1 fruit fly cellular context compared by ENCODE assay signal in the genomic region with DNA sequence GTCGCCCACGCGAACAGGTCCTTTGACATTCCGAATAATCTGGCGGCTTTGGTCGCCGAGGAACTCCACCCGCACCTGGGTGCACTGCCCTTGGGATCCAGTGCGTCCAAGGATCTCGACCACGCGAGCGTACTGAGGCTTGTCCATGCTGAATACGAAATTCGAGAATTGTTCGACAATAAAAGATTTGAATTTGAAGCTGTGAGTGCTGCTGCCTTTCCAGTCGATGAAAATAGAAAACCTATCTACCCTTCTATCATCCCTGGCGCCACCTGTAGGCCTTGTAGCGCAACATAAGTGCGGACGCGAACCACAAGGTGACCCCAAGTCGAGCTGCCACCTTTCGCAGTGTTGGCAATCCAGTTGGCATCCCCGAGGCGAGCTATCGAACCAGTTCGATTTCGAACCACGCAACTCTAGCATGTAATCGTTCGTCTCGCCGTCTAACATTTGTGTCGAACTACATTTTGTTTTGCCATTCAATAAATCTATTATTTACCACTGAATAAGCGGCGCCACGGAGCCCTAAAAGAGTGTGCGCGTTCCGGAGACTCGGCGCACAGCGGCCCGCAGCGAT.
A peak's percentile ranks its signal among the peaks of the same experiment; 100 is the strongest.
TF ChIP-seq lines count a peak whose summit lies in the region.

Gene RpS28a (minus strand): TSS at position 197 of the 577 bp plus-strand sequence.
Gene Axn (plus strand): TSS at position 391 of the 577 bp plus-strand sequence.

TF ChIP-seq in whole organism, embryonic, 481 proteins besides CTCF, POLR2A, EP300 and RAD21 (continued from another document and continues in another):
- TF ChIP-seq CG2116 (GFP tag; optimal IDR thresholded peaks at IDR 0.05; lab: Kevin White, UChicago) (peak; percentile 97), Sox102F (GFP tag; optimal IDR thresholded peaks at IDR 0.05; lab: Kevin White, UChicago) (no peak), ash1 (GFP tag; optimal IDR thresholded peaks at IDR 0.05; lab: Kevin White, UChicago) (no peak), ara (GFP tag; IDR thresholded peaks at IDR 0.05; lab: Robert Waterston, UW) (no peak), CG4820 (GFP tag; optimal IDR thresholded peaks at IDR 0.05; lab: Kevin White, UChicago) (no peak), CG3995 (GFP tag; optimal IDR thresholded peaks at IDR 0.05; lab: Kevin White, UChicago) (no peak), CG8290 (GFP tag; optimal IDR thresholded peaks at IDR 0.05; lab: Kevin White, UChicago) (peak; percentile 18), CG8290 (tag; optimal IDR thresholded peaks at IDR 0.05; lab: Kevin White, UChicago) (no peak), otp (GFP tag; IDR thresholded peaks at IDR 0.05; lab: Robert Waterston, UW) (no peak), Lhr (GFP tag; optimal IDR thresholded peaks at IDR 0.05; lab: Kevin White, UChicago) (peak; percentile 91), BEAF-32 (GFP tag; optimal IDR thresholded peaks at IDR 0.05; lab: Kevin White, UChicago) (no peak), CG12744 (GFP tag; optimal IDR thresholded peaks at IDR 0.05; lab: Kevin White, UChicago) (no peak), tap (tag; optimal IDR thresholded peaks at IDR 0.05; lab: Kevin White, UChicago) (no peak), pzg (GFP tag; optimal IDR thresholded peaks at IDR 0.05; lab: Kevin White, UChicago) (peak; percentile 98), CG6791 (GFP tag; IDR thresholded peaks at IDR 0.05; lab: Robert Waterston, UW; ENCODE audit: partially characterized antibody) (peak; percentile 4; the same call in 1 of the 3 replicates), CG10431 (GFP tag; optimal IDR thresholded peaks at IDR 0.05; lab: Kevin White, UChicago) (peak; percentile 6), Dfd (GFP tag; optimal IDR thresholded peaks at IDR 0.05; lab: Kevin White, UChicago) (no peak), CG5245 (GFP tag; optimal IDR thresholded peaks at IDR 0.05; lab: Kevin White, UChicago) (no peak), Adf1 (GFP tag; IDR thresholded peaks at IDR 0.05; lab: Robert Waterston, UW) (no peak; the same call in 1 of the 2 replicates), Ssrp (tag; optimal IDR thresholded peaks at IDR 0.05; lab: Kevin White, UChicago) (no peak), CG14860 (GFP tag; IDR thresholded peaks at IDR 0.05; lab: Robert Waterston, UW; ENCODE audit: partially characterized antibody) (no peak; the same call in 2 of the 3 replicates), tin (GFP tag; optimal IDR thresholded peaks at IDR 0.05; lab: Kevin White, UChicago) (peak; percentile 32), ssp (GFP tag; IDR thresholded peaks at IDR 0.05; lab: Robert Waterston, UW) (no peak), CG11247 (GFP tag; IDR thresholded peaks at IDR 0.05; lab: Robert Waterston, UW) (no peak), hkb (optimal IDR thresholded peaks at IDR 0.05; lab: Kevin White, UChicago) (peak; percentile 62), hkb (GFP tag; IDR thresholded peaks at IDR 0.05; lab: Robert Waterston, UW) (no peak), CG1792 (GFP tag; optimal IDR thresholded peaks at IDR 0.05; lab: Kevin White, UChicago) (no peak), dmrt11E (tag; optimal IDR thresholded peaks at IDR 0.05; lab: Kevin White, UChicago) (peak; percentile 0), slou (GFP tag; optimal IDR thresholded peaks at IDR 0.05; lab: Kevin White, UChicago) (no peak), CG2875 (GFP tag; optimal IDR thresholded peaks at IDR 0.05; lab: Kevin White, UChicago) (no peak), vnd (GFP tag; IDR thresholded peaks at IDR 0.05; lab: Robert Waterston, UW; ENCODE audit: partially characterized antibody) (no peak; the same call in 2 of the 3 replicates), YL-1 (GFP tag; optimal IDR thresholded peaks at IDR 0.05; lab: Kevin White, UChicago) (peak; percentile 58), Antp (GFP tag; optimal IDR thresholded peaks at IDR 0.05; lab: Kevin White, UChicago) (no peak), hth (optimal IDR thresholded peaks at IDR 0.05; lab: Kevin White, UChicago) (no peak), Pdp1 (GFP tag; optimal IDR thresholded peaks at IDR 0.05; lab: Kevin White, UChicago) (no peak), Xbp1 (GFP tag; optimal IDR thresholded peaks at IDR 0.05; lab: Kevin White, UChicago) (peak; percentile 43), rib (GFP tag; IDR thresholded peaks at IDR 0.05; lab: Robert Waterston, UW) (no peak), CG6765 (GFP tag; optimal IDR thresholded peaks at IDR 0.05; lab: Kevin White, UChicago) (no peak), ato (GFP tag; IDR thresholded peaks at IDR 0.05; lab: Robert Waterston, UW; ENCODE audit: partially characterized antibody) (peak; percentile 1; the same call in 1 of the 2 replicates), MESR4 (GFP tag; optimal IDR thresholded peaks at IDR 0.05; lab: Kevin White, UChicago) (peak; percentile 94), nerfin-2 (GFP tag; IDR thresholded peaks at IDR 0.05; lab: Robert Waterston, UW; ENCODE audit: partially characterized antibody) (0 out of 2 replicates have a peak, but pooled peaks have one; percentile 7), CG10543 (GFP tag; optimal IDR thresholded peaks at IDR 0.05; lab: Kevin White, UChicago) (no peak), Mes4 (GFP tag; optimal IDR thresholded peaks at IDR 0.05; lab: Kevin White, UChicago) (peak; percentile 27), Dp (GFP tag; optimal IDR thresholded peaks at IDR 0.05; lab: Kevin White, UChicago) (peak; percentile 58), org-1 (GFP tag; optimal IDR thresholded peaks at IDR 0.05; lab: Kevin White, UChicago) (no peak), Lpt (GFP tag; optimal IDR thresholded peaks at IDR 0.05; lab: Kevin White, UChicago) (no peak), crol (GFP tag; IDR thresholded peaks at IDR 0.05; lab: Robert Waterston, UW) (no peak), mirr (GFP tag; optimal IDR thresholded peaks at IDR 0.05; lab: Kevin White, UChicago) (no peak), sisA (GFP tag; IDR thresholded peaks at IDR 0.05; lab: Robert Waterston, UW) (peak; percentile 33; the same call in 1 of the 2 replicates), H15 (GFP tag; IDR thresholded peaks at IDR 0.05; lab: Robert Waterston, UW) (no peak), CG10565 (GFP tag; optimal IDR thresholded peaks at IDR 0.05; lab: Kevin White, UChicago) (no peak), HmgZ (tag; optimal IDR thresholded peaks at IDR 0.05; lab: Kevin White, UChicago) (peak; percentile 31), trem (tag; optimal IDR thresholded peaks at IDR 0.05; lab: Kevin White, UChicago) (peak; percentile 99), NC2α (GFP tag; optimal IDR thresholded peaks at IDR 0.05; lab: Kevin White, UChicago) (no peak), CrebB (tag; optimal IDR thresholded peaks at IDR 0.05; lab: Kevin White, UChicago) (no peak), pita (GFP tag; optimal IDR thresholded peaks at IDR 0.05; lab: Kevin White, UChicago) (peak; percentile 85), cg (GFP tag; optimal IDR thresholded peaks at IDR 0.05; lab: Kevin White, UChicago) (no peak), sob (GFP tag; IDR thresholded peaks at IDR 0.05; lab: Robert Waterston, UW) (no peak; the same call in 1 of the 2 replicates), CG18262 (tag; optimal IDR thresholded peaks at IDR 0.05; lab: Kevin White, UChicago) (no peak), CG17361 (GFP tag; IDR thresholded peaks at IDR 0.05; lab: Robert Waterston, UW) (no peak; the same call in 2 of the 3 replicates), CG4360 (GFP tag; IDR thresholded peaks at IDR 0.05; lab: Robert Waterston, UW) (no peak), cad (GFP tag; optimal IDR thresholded peaks at IDR 0.05; lab: Kevin White, UChicago) (no peak), zen (tag; optimal IDR thresholded peaks at IDR 0.05; lab: Kevin White, UChicago) (no peak), Myb (GFP tag; optimal IDR thresholded peaks at IDR 0.05; lab: Kevin White, UChicago) (peak; percentile 57), gce (GFP tag; IDR thresholded peaks at IDR 0.05; lab: Robert Waterston, UW) (no peak), CG10979 (tag; optimal IDR thresholded peaks at IDR 0.05; lab: Kevin White, UChicago) (peak; percentile 99), tx (GFP tag; optimal IDR thresholded peaks at IDR 0.05; lab: Kevin White, UChicago) (no peak), CG9932 (GFP tag; IDR thresholded peaks at IDR 0.05; lab: Robert Waterston, UW) (peak; percentile 65), Med (GFP tag; lab: Kevin White, UChicago) (peak; percentile 90), CG33213 (GFP tag; optimal IDR thresholded peaks at IDR 0.05; lab: Kevin White, UChicago) (peak; percentile 78), CG17328 (GFP tag; IDR thresholded peaks at IDR 0.05; lab: Robert Waterston, UW) (no peak), hbn (GFP tag; IDR thresholded peaks at IDR 0.05; lab: Robert Waterston, UW; ENCODE audit: partially characterized antibody) (peak; percentile 42; the same call in 1 of the 2 replicates), Fer2 (tag; optimal IDR thresholded peaks at IDR 0.05; lab: Kevin White, UChicago) (no peak), zfh1 (GFP tag; IDR thresholded peaks at IDR 0.05; lab: Robert Waterston, UW) (no peak), CG10147 (GFP tag; optimal IDR thresholded peaks at IDR 0.05; lab: Kevin White, UChicago) (no peak), run (tag; optimal IDR thresholded peaks at IDR 0.05; lab: Kevin White, UChicago) (no peak), Hr78 (GFP tag; optimal IDR thresholded peaks at IDR 0.05; lab: Kevin White, UChicago) (peak in 1 of 2 experiments; percentile 99), ewg (GFP tag; optimal IDR thresholded peaks at IDR 0.05; lab: Kevin White, UChicago) (no peak), corto (GFP tag; optimal IDR thresholded peaks at IDR 0.05; lab: Kevin White, UChicago) (no peak), CG10274 (GFP tag; optimal IDR thresholded peaks at IDR 0.05; lab: Kevin White, UChicago) (no peak), HLH4C (GFP tag; IDR thresholded peaks at IDR 0.05; lab: Robert Waterston, UW; ENCODE audit: partially characterized antibody) (peak; percentile 14; the same call in 1 of the 3 replicates), CG8478 (optimal IDR thresholded peaks at IDR 0.05; lab: Kevin White, UChicago) (peak; percentile 81), Optix (GFP tag; IDR thresholded peaks at IDR 0.05; lab: Robert Waterston, UW) (no peak; the same call in 2 of the 3 replicates), nmo (GFP tag; optimal IDR thresholded peaks at IDR 0.05; lab: Kevin White, UChicago) (peak; percentile 19), bab2 (GFP tag; optimal IDR thresholded peaks at IDR 0.05; lab: Kevin White, UChicago) (peak; percentile 18), CG15601 (tag; optimal IDR thresholded peaks at IDR 0.05; lab: Kevin White, UChicago) (peak; percentile 81), CG7928 (GFP tag; optimal IDR thresholded peaks at IDR 0.05; lab: Kevin White, UChicago) (no peak), dmrt99B (tag; optimal IDR thresholded peaks at IDR 0.05; lab: Kevin White, UChicago) (no peak), slp2 (GFP tag; optimal IDR thresholded peaks at IDR 0.05; lab: Kevin White, UChicago) (no peak), Stat92E (GFP tag; optimal IDR thresholded peaks at IDR 0.05; lab: Kevin White, UChicago) (no peak), CG17568 (GFP tag; optimal IDR thresholded peaks at IDR 0.05; lab: Kevin White, UChicago) (no peak), Eip74EF (GFP tag; optimal IDR thresholded peaks at IDR 0.05; lab: Kevin White, UChicago) (no peak), CG12219 (GFP tag; optimal IDR thresholded peaks at IDR 0.05; lab: Kevin White, UChicago) (no peak), CG14965 (GFP tag; optimal IDR thresholded peaks at IDR 0.05; lab: Kevin White, UChicago; ENCODE audit: borderline replicate concordance) (no peak), E2f2 (GFP tag; IDR thresholded peaks at IDR 0.05; lab: Robert Waterston, UW) (peak; percentile 63), CG4424 (GFP tag; optimal IDR thresholded peaks at IDR 0.05; lab: Kevin White, UChicago) (no peak), Bteb2 (GFP tag; optimal IDR thresholded peaks at IDR 0.05; lab: Kevin White, UChicago) (no peak), Hey (tag; optimal IDR thresholded peaks at IDR 0.05; lab: Kevin White, UChicago) (no peak), dpn (GFP tag; optimal IDR thresholded peaks at IDR 0.05; lab: Kevin White, UChicago) (peak; percentile 37 to 42), CG9876 (GFP tag; optimal IDR thresholded peaks at IDR 0.05; lab: Kevin White, UChicago) (no peak), bigmax (GFP tag; optimal IDR thresholded peaks at IDR 0.05; lab: Kevin White, UChicago) (no peak), Hand (GFP tag; optimal IDR thresholded peaks at IDR 0.05; lab: Kevin White, UChicago) (no peak), Sry-δ (GFP tag; optimal IDR thresholded peaks at IDR 0.05; lab: Kevin White, UChicago) (peak; percentile 76), CG9797 (GFP tag; optimal IDR thresholded peaks at IDR 0.05; lab: Kevin White, UChicago) (peak; percentile 43), Gsc (GFP tag; IDR thresholded peaks at IDR 0.05; lab: Robert Waterston, UW) (no peak), CG10267 (tag; optimal IDR thresholded peaks at IDR 0.05; lab: Kevin White, UChicago) (peak; percentile 7), CG17359 (tag; optimal IDR thresholded peaks at IDR 0.05; lab: Kevin White, UChicago) (no peak), slbo (GFP tag; IDR thresholded peaks at IDR 0.05; lab: Robert Waterston, UW) (peak; percentile 52), fd96Cb (tag; optimal IDR thresholded peaks at IDR 0.05; lab: Kevin White, UChicago) (no peak), Vsx1 (GFP tag; optimal IDR thresholded peaks at IDR 0.05; lab: Kevin White, UChicago) (no peak), CG10321 (GFP tag; IDR thresholded peaks at IDR 0.05; lab: Robert Waterston, UW) (0 out of 2 replicates have a peak, but pooled peaks have one; percentile 6), stc (GFP tag; IDR thresholded peaks at IDR 0.05; lab: Robert Waterston, UW) (no peak), chn (GFP tag; optimal IDR thresholded peaks at IDR 0.05; lab: Kevin White, UChicago) (no peak), CG4328 (GFP tag; optimal IDR thresholded peaks at IDR 0.05; lab: Kevin White, UChicago) (no peak), gt (GFP tag; IDR thresholded peaks at IDR 0.05; lab: Robert Waterston, UW) (no peak), tgo (GFP tag; IDR thresholded peaks at IDR 0.05; lab: Robert Waterston, UW) (no peak), CG15269 (tag; optimal IDR thresholded peaks at IDR 0.05; lab: Kevin White, UChicago) (no peak), CG3838 (GFP tag; optimal IDR thresholded peaks at IDR 0.05; lab: Kevin White, UChicago) (no peak), CG13123 (GFP tag; optimal IDR thresholded peaks at IDR 0.05; lab: Kevin White, UChicago) (no peak), CG13424 (tag; optimal IDR thresholded peaks at IDR 0.05; lab: Kevin White, UChicago) (no peak), PHDP (tag; optimal IDR thresholded peaks at IDR 0.05; lab: Kevin White, UChicago) (no peak), CG7271 (tag; optimal IDR thresholded peaks at IDR 0.05; lab: Kevin White, UChicago) (no peak), usp (GFP tag; optimal IDR thresholded peaks at IDR 0.05; lab: Kevin White, UChicago) (no peak), Kr (GFP tag; optimal IDR thresholded peaks at IDR 0.05; lab: Kevin White, UChicago) (no peak), CG4854 (GFP tag; optimal IDR thresholded peaks at IDR 0.05; lab: Kevin White, UChicago) (no peak), gfzf (GFP tag; optimal IDR thresholded peaks at IDR 0.05; lab: Kevin White, UChicago) (peak; percentile 47)
